Worm (Caenorhabditis elegans): ENCODE results near the gene ckc-1.

ce11 chrX:3600390-3600789, 24.0 kb downstream of the ckc-1 start, which contains the start of gene cgr-1:
- TF ChIP-seq R02D3.7 (tag; optimal IDR thresholded peaks at IDR 0.05) (no peak), nhr-11 (tag; optimal IDR thresholded peaks at IDR 0.05) (no peak), mdl-1 (tag; optimal IDR thresholded peaks at IDR 0.05) (no peak), elt-2 (tag; optimal IDR thresholded peaks at IDR 0.05) (peak; percentile 67), ceh-82 (tag; optimal IDR thresholded peaks at IDR 0.05) (no peak), pha-4 (tag; optimal IDR thresholded peaks at IDR 0.05) (peak; percentile 32), ceh-9 (tag; optimal IDR thresholded peaks at IDR 0.05) (no peak), fkh-2 (tag; optimal IDR thresholded peaks at IDR 0.05) (no peak), ama-1 (optimal IDR thresholded peaks at IDR 0.05) (no peak), nhr-28 (tag; optimal IDR thresholded peaks at IDR 0.05) (no peak), ztf-11 (tag; optimal IDR thresholded peaks at IDR 0.05) (no peak), unc-62 (GFP tag; optimal IDR thresholded peaks at IDR 0.05) (no peak), snpc-4 (tag; optimal IDR thresholded peaks at IDR 0.05) (no peak)

All from whole organism, L3 larva.